Worm (Caenorhabditis elegans): Measurements from ENCODE around the gene C34C12.12.
"Not testable (repeated sequence)": the region's sequence is repeated elsewhere in the genome, so short reads cannot be mapped to it uniquely, and the experiment has no call there.

C34C12.12 gene

ce11 chrIII:3430667-3431066 lies 22.3 kb upstream of the C34C12.12 start:
- no peak for TF ChIP-seq ceh-6 (GFP tag; optimal IDR thresholded peaks at IDR 0.05)

ce11 chrIII:3431385-3431784 lies 21.6 kb upstream of the C34C12.12 start, which contains the start of gene K01A11.1:
K01A11.1 (minus strand) TSS chrIII:3431485.
- TF ChIP-seq eyg-1 (tag; optimal IDR thresholded peaks at IDR 0.05) (no peak), madf-2 (tag; optimal IDR thresholded peaks at IDR 0.05) (no peak), unc-3 (GFP tag; conservative IDR thresholded peaks at IDR 0.05) (no peak), unc-3 (tag; optimal IDR thresholded peaks at IDR 0.05) (no peak)

ce11 chrIII:3435152-3435551 lies 17.8 kb upstream of the C34C12.12 start:
- TF ChIP-seq sdc-2 (tag; optimal IDR thresholded peaks at IDR 0.05): no peak
- TF ChIP-seq elt-2 (tag; optimal IDR thresholded peaks at IDR 0.05): peak; percentile 90
- TF ChIP-seq fkh-6 (tag; optimal IDR thresholded peaks at IDR 0.05): no peak

ce11 chrIII:3437139-3437538 lies 15.9 kb upstream of the C34C12.12 start:
- TF ChIP-seq unc-3 (GFP tag; conservative IDR thresholded peaks at IDR 0.05): no peak
- peak; percentile 17 for TF ChIP-seq unc-3 (tag; optimal IDR thresholded peaks at IDR 0.05)
- TF ChIP-seq pha-4 (tag; optimal IDR thresholded peaks at IDR 0.05): no peak
- no peak for TF ChIP-seq K09A11.1 (tag; optimal IDR thresholded peaks at IDR 0.05; ENCODE audit: insufficient read depth)
- no peak for TF ChIP-seq dve-1 (tag; optimal IDR thresholded peaks at IDR 0.05)
- TF ChIP-seq sdc-2 (tag; optimal IDR thresholded peaks at IDR 0.05): no peak
- TF ChIP-seq lin-11 (tag; optimal IDR thresholded peaks at IDR 0.05): no peak
- TF ChIP-seq elt-2 (tag; optimal IDR thresholded peaks at IDR 0.05): no peak
- no peak for TF ChIP-seq ttx-3 (tag; optimal IDR thresholded peaks at IDR 0.05)
- TF ChIP-seq K02D7.2 (tag; optimal IDR thresholded peaks at IDR 0.05): no peak
- TF ChIP-seq hlh-30 (tag; optimal IDR thresholded peaks at IDR 0.05; ENCODE audit: insufficient read depth): no peak
- TF ChIP-seq unc-55 (GFP tag; optimal IDR thresholded peaks at IDR 0.05): peak; percentile 43

ce11 chrIII:3444139-3444538 lies 8.9 kb upstream of the C34C12.12 start, which contains the start of gene spe-41:
spe-41 (minus strand) TSS chrIII:3444210.
- no peak for TF ChIP-seq unc-3 (GFP tag; conservative IDR thresholded peaks at IDR 0.05)
- TF ChIP-seq unc-3 (tag; optimal IDR thresholded peaks at IDR 0.05): no peak
- TF ChIP-seq sdc-2 (tag; optimal IDR thresholded peaks at IDR 0.05): no peak
- no peak for TF ChIP-seq ceh-14 (tag; optimal IDR thresholded peaks at IDR 0.05)
- no peak for TF ChIP-seq F13H6.1 (tag; optimal IDR thresholded peaks at IDR 0.05)
- TF ChIP-seq ceh-31 (tag; optimal IDR thresholded peaks at IDR 0.05): no peak
- no peak for TF ChIP-seq tbx-2 (tag; optimal IDR thresholded peaks at IDR 0.05)
- TF ChIP-seq T23F11.4 (GFP tag; optimal IDR thresholded peaks at IDR 0.05): no peak
- TF ChIP-seq hlh-15 (tag; optimal IDR thresholded peaks at IDR 0.05): no peak
- no peak for TF ChIP-seq pros-1 (tag; optimal IDR thresholded peaks at IDR 0.05)
- no peak for TF ChIP-seq ceh-18 (tag; optimal IDR thresholded peaks at IDR 0.05)
- TF ChIP-seq pax-1 (tag; optimal IDR thresholded peaks at IDR 0.05): no peak

- TF ChIP-seq ceh-34 (tag; optimal IDR thresholded peaks at IDR 0.05); che-1 (tag; optimal IDR thresholded peaks at IDR 0.05); hlh-30 (tag; optimal IDR thresholded peaks at IDR 0.05; ENCODE audit: insufficient read depth): not testable (repeated sequence)
Observed at ce11 chrIII:3453486-3453885, 492 bp downstream of the C34C12.12 start, which contains the start of gene C34C12.2. C34C12.2 (plus strand) TSS chrIII:3453786.

- not testable (repeated sequence) for TF ChIP-seq C08G9.2, ztf-16, elt-4 (tag; optimal IDR thresholded peaks at IDR 0.05)
Observed at ce11 chrIII:3454045-3454444, 1.1 kb downstream of the C34C12.12 start, which contains the start of gene C34C12.1. C34C12.1 (plus strand) TSS chrIII:3454345.

Data from whole organism, late embryonic.